Worm (Caenorhabditis elegans) whole organism, early embryonic: ENCODE data around the gene F55F10.1.

Experiments used
- ceh-13 ChIP-seq: fragments of 200-800 bp; sonication (Bioruptor generic); optimal IDR thresholded peaks from 2 replicates; lab custom pipeline; 2018; ENCODE audit warnings: mild to moderate bottlenecking, missing genetic modification characterization, missing compliant biosample characterization
- sea-1 ChIP-seq: fragments of 200-800 bp; sonication (Bioruptor generic); conservative IDR thresholded peaks from 2 replicates; pipeline ENCODE4 v1.3.6; 2022; ENCODE audit warnings: missing genetic modification characterization, missing compliant biosample characterization

DNA sequence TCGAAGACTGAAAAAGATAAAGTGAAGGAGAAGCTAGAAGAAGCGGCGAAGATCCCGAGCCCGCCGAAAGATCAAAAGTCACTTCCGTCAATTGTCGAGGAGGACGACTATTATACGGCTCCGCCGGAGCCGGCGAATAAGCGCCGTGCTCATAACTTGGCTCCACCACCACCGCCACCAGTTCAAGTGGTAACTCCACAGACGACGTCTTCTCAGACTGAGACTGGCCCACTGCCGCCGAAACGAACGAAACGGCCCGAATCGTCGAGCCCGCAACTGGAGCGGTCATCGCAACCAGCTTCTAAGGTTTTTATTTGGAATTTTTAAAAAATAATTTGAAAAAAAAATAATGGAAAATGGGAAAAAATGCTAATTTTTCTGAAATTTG lies 51.3 kb downstream of the F55F10.1 start:
- TF ChIP-seq sea-1 (GFP tag; lab: Robert Waterston, UW) (no peak), ceh-13 (GFP tag; lab: Kevin White, UChicago) (no peak)
